Worm (Caenorhabditis elegans) whole organism, L2 larva: ENCODE data around the gene srlf-32.
A peak's percentile ranks its signal among the peaks of the same experiment; 100 is the strongest.

Experiments used
- C34F6.9 ChIP-seq: fragments of 150-350 bp; optimal IDR thresholded peaks from 2 replicates; lab custom pipeline; 2014; ENCODE audit warnings: missing biosample characterization, missing genetic modification characterization
- F13H6.1 ChIP-seq: sonication (generic microtip); optimal IDR thresholded peaks from 2 replicates; lab custom pipeline; 2016; ENCODE audit warnings: missing genetic modification characterization, missing compliant biosample characterization
- Y55F3AM.14 ChIP-seq: fragments of 200-800 bp; sonication (Bioruptor generic); optimal IDR thresholded peaks from 2 replicates; lab custom pipeline; 2018; ENCODE audit warnings: mild to moderate bottlenecking, missing genetic modification characterization, missing compliant biosample characterization
- ZK546.5 ChIP-seq: sonication (generic microtip); optimal IDR thresholded peaks from 2 replicates; lab custom pipeline; 2017; ENCODE audit warnings: missing biosample characterization, missing genetic modification characterization
- alr-1 ChIP-seq: fragments of 150-350 bp; optimal IDR thresholded peaks from 2 replicates; lab custom pipeline; 2014; ENCODE audit warnings: missing biosample characterization, missing genetic modification characterization
- ama-1 ChIP-seq: fragments of 150-350 bp; optimal IDR thresholded peaks from 2 replicates; lab custom pipeline; 2018; ENCODE audit warnings: inconsistent platforms
- blmp-1 ChIP-seq: sonication (generic microtip); optimal IDR thresholded peaks from 2 replicates; lab custom pipeline; 2017; ENCODE audit warnings: missing genetic modification characterization, mild to moderate bottlenecking, missing compliant biosample characterization, antibody characterized with exemption, moderate library complexity; ENCODE audit not compliant: insufficient read depth
- ceh-16 ChIP-seq: fragments of 150-350 bp; optimal IDR thresholded peaks from 2 replicates; lab custom pipeline; 2014; ENCODE audit warnings: missing biosample characterization, missing genetic modification characterization
- ceh-82 ChIP-seq: fragments of 150-350 bp; optimal IDR thresholded peaks from 2 replicates; lab custom pipeline; 2014; ENCODE audit warnings: missing biosample characterization, missing genetic modification characterization
- crh-2 ChIP-seq: sonication (generic microtip); optimal IDR thresholded peaks from 2 replicates; lab custom pipeline; 2017; ENCODE audit warnings: missing biosample characterization, missing genetic modification characterization
- dmd-4 ChIP-seq: sonication (generic microtip); optimal IDR thresholded peaks from 2 replicates; lab custom pipeline; 2017; ENCODE audit warnings: missing biosample characterization, missing genetic modification characterization
- egl-27 ChIP-seq: sonication (generic microtip); optimal IDR thresholded peaks from 3 replicates; lab custom pipeline; 2017; ENCODE audit warnings: missing biosample characterization, missing genetic modification reagents, missing genetic modification characterization
- elt-1 ChIP-seq: fragments of 150-350 bp; optimal IDR thresholded peaks from 2 replicates; lab custom pipeline; 2014; ENCODE audit warnings: missing biosample characterization, missing genetic modification characterization
- elt-3 ChIP-seq: sonication (generic microtip); optimal IDR thresholded peaks from 2 replicates; lab custom pipeline; 2017; ENCODE audit warnings: missing biosample characterization, missing genetic modification characterization
- fos-1 ChIP-seq: fragments of 150-350 bp; optimal IDR thresholded peaks from 2 replicates; lab custom pipeline; 2014; ENCODE audit warnings: missing biosample characterization, missing genetic modification characterization
- lin-13 ChIP-seq: fragments of 150-350 bp; optimal IDR thresholded peaks from 2 replicates; lab custom pipeline; 2014; ENCODE audit warnings: missing biosample characterization, missing genetic modification reagents, missing genetic modification characterization
- lin-39 ChIP-seq: fragments of 150-350 bp; optimal IDR thresholded peaks from 2 replicates; lab custom pipeline; 2014; ENCODE audit warnings: missing biosample characterization, missing genetic modification reagents, missing genetic modification characterization
- lsy-2 ChIP-seq, 2 experiments: fragments of 150-350 bp in 1 of 2; sonication (generic microtip) in 1 of 2; optimal IDR thresholded peaks; 2 replicates each; lab custom pipeline; 2014 to 2017; ENCODE audit warnings: missing biosample characterization in 2 of 2, missing genetic modification characterization in 2 of 2
- mab-5 ChIP-seq: fragments of 150-350 bp; optimal IDR thresholded peaks from 2 replicates; lab custom pipeline; 2014; ENCODE audit warnings: missing biosample characterization, missing genetic modification characterization
- mbf-1 ChIP-seq: sonication (generic microtip); optimal IDR thresholded peaks from 2 replicates; lab custom pipeline; 2017; ENCODE audit warnings: missing biosample characterization, missing genetic modification characterization
- mdl-1 ChIP-seq, 2 experiments: fragments of 150-350 bp in 1 of 2; sonication (generic microtip) in 1 of 2; optimal IDR thresholded peaks; 2 replicates each; lab custom pipeline; 2017; ENCODE audit warnings: missing biosample characterization in 2 of 2, missing genetic modification characterization in 2 of 2
- nhr-11 ChIP-seq: fragments of 150-350 bp; optimal IDR thresholded peaks from 2 replicates; lab custom pipeline; 2014; ENCODE audit warnings: missing biosample characterization, missing genetic modification characterization
- nhr-12 ChIP-seq: fragments of 150-350 bp; optimal IDR thresholded peaks from 2 replicates; lab custom pipeline; 2014; ENCODE audit warnings: missing biosample characterization, missing genetic modification characterization
- nhr-21 ChIP-seq: fragments of 150-350 bp; optimal IDR thresholded peaks from 2 replicates; lab custom pipeline; 2014; ENCODE audit warnings: missing biosample characterization, missing genetic modification characterization
- nhr-237 ChIP-seq: fragments of 150-350 bp; optimal IDR thresholded peaks from 2 replicates; lab custom pipeline; 2014; ENCODE audit warnings: missing biosample characterization, missing genetic modification characterization
- nhr-77 ChIP-seq: fragments of 150-350 bp; optimal IDR thresholded peaks from 2 replicates; lab custom pipeline; 2014; ENCODE audit warnings: missing biosample characterization, missing genetic modification characterization
- peb-1 ChIP-seq: fragments of 150-350 bp; optimal IDR thresholded peaks from 2 replicates; lab custom pipeline; 2014; ENCODE audit warnings: missing biosample characterization, missing genetic modification characterization
- sma-3 ChIP-seq: sonication (generic microtip); optimal IDR thresholded peaks from 2 replicates; lab custom pipeline; 2016; ENCODE audit warnings: missing genetic modification reagents, missing genetic modification characterization, missing compliant biosample characterization
- sma-9 ChIP-seq, 2 experiments: fragments of 150-350 bp in 1 of 2; sonication (generic microtip) in 1 of 2; optimal IDR thresholded peaks; 2 replicates each; lab custom pipeline; 2014 to 2016; ENCODE audit warnings: missing genetic modification characterization in 2 of 2, mild to moderate bottlenecking in 1 of 2, missing biosample characterization in 1 of 2, missing compliant biosample characterization in 1 of 2, missing genetic modification reagents in 1 of 2, moderate library complexity in 1 of 2
- snpc-4 ChIP-seq: fragments of 150-350 bp; optimal IDR thresholded peaks from 2 replicates; lab custom pipeline; 2014; ENCODE audit warnings: missing biosample characterization, missing genetic modification characterization
- unc-39 ChIP-seq: fragments of 150-350 bp; optimal IDR thresholded peaks from 2 replicates; lab custom pipeline; 2014; ENCODE audit warnings: missing biosample characterization, missing genetic modification characterization
- unc-55 ChIP-seq: fragments of 150-350 bp; sonication (generic microtip); optimal IDR thresholded peaks from 3 replicates; lab custom pipeline; 2014; ENCODE audit warnings: missing biosample characterization, missing genetic modification reagents, missing genetic modification characterization
- zag-1 ChIP-seq: fragments of 150-350 bp; optimal IDR thresholded peaks from 2 replicates; lab custom pipeline; 2014; ENCODE audit warnings: missing biosample characterization, missing genetic modification characterization
- ztf-11 ChIP-seq: sonication (generic microtip); optimal IDR thresholded peaks from 2 replicates; lab custom pipeline; 2017; ENCODE audit warnings: missing biosample characterization, missing genetic modification characterization

The srlf-32 gene

ce11 chrIV:11883478-11883877 lies 42.3 kb upstream of the srlf-32 start:
- peak; percentile 9 for TF ChIP-seq fos-1 (tag; lab: Kevin White, UChicago)
- TF ChIP-seq sma-9 (GFP tag; optimal IDR thresholded peaks at IDR 0.05; lab: Kevin White, UChicago), result peak; percentile 15
- TF ChIP-seq sma-9 (tag; optimal IDR thresholded peaks at IDR 0.05; lab: Kevin White, UChicago), result no peak
- TF ChIP-seq lsy-2 (tag; optimal IDR thresholded peaks at IDR 0.05; lab: Kevin White, UChicago), result no peak
- TF ChIP-seq nhr-21 (tag; lab: Kevin White, UChicago), result peak; percentile 48
- no peak for TF ChIP-seq dmd-4
- TF ChIP-seq mbf-1 (tag; lab: Kevin White, UChicago), result no peak
- no peak for TF ChIP-seq sma-3 (GFP tag; lab: Kevin White, UChicago)
- no peak for TF ChIP-seq ama-1 (lab: Kevin White, UChicago)
- TF ChIP-seq ceh-16 (tag; lab: Kevin White, UChicago), result no peak
- TF ChIP-seq blmp-1, result peak; percentile 62
- TF ChIP-seq C34F6.9 (tag; lab: Kevin White, UChicago), result no peak

DNA sequence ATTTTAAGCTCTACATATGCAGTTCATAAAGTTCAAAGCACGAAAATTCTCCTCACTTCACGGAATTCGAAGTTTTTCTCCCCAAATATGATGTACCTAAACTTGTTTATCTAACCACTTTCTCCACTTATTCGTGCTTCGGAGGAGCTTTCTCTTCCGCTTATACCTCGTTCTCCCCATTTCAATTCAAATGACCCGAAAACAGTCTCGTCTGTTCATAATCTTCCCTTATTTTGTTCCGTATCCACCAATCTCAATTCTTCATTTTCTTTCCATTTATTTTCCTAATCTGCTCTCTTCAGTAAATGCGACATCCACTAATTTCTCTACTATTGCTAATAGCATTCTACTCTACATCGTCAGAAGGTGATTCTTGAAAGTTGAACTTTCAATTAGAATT lies 40.5 kb upstream of the srlf-32 start, which contains the start of gene let-653:
Gene let-653 (plus strand): TSS at position 301 of the 400 bp plus-strand sequence.
- no peak for TF ChIP-seq lin-39
- TF ChIP-seq lsy-2 (tag; optimal IDR thresholded peaks at IDR 0.05; lab: Kevin White, UChicago), result no peak
- no peak for TF ChIP-seq elt-1 (tag; lab: Kevin White, UChicago)
- TF ChIP-seq unc-55 (GFP tag; lab: Kevin White, UChicago), result no peak
- no peak for TF ChIP-seq snpc-4 (tag; lab: Kevin White, UChicago)
- TF ChIP-seq zag-1 (tag; lab: Kevin White, UChicago), result no peak
- no peak for TF ChIP-seq ceh-82 (tag; lab: Kevin White, UChicago)
- no peak for TF ChIP-seq blmp-1

DNA sequence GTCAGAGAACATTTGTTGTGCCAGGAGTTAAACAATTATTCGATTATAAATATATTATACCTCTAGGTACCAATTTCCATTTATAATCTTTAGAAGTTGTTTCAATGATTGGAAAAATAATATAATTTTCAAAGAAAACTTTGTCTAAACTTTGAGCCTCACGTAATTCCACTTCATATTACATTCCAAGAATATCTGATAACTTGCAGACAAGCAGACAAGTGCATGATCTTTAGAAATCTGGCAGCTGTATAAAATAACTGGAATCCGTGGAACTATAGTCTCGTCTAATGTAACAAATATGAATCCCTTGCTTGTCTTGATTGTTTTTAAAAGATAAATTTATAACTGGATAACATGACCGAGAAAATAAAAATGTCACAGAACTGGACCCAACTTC lies 33.3 kb upstream of the srlf-32 start:
- TF ChIP-seq egl-27 (tag; lab: Kevin White, UChicago) (no peak), zag-1 (tag; lab: Kevin White, UChicago) (no peak), ZK546.5 (tag; lab: Kevin White, UChicago) (no peak), C34F6.9 (tag; lab: Kevin White, UChicago) (no peak), sma-3 (GFP tag; lab: Kevin White, UChicago) (no peak), dmd-4 (no peak), nhr-11 (tag; lab: Kevin White, UChicago) (no peak), mdl-1 (tag; optimal IDR thresholded peaks at IDR 0.05; lab: Kevin White, UChicago) (no peak), mab-5 (tag; lab: Kevin White, UChicago) (no peak), peb-1 (no peak), fos-1 (tag; lab: Kevin White, UChicago) (no peak), lsy-2 (tag; optimal IDR thresholded peaks at IDR 0.05; lab: Kevin White, UChicago) (no peak), snpc-4 (tag; lab: Kevin White, UChicago) (no peak), ceh-82 (tag; lab: Kevin White, UChicago) (no peak), ceh-16 (tag; lab: Kevin White, UChicago) (no peak), nhr-77 (no peak), alr-1 (tag; lab: Kevin White, UChicago) (no peak), nhr-237 (tag; lab: Kevin White, UChicago) (no peak), elt-3 (tag; lab: Kevin White, UChicago) (no peak)

- TF ChIP-seq Y55F3AM.14 (GFP tag; lab: Kevin White, UChicago) (no peak), nhr-12 (tag; lab: Kevin White, UChicago) (no peak), ztf-11 (tag; lab: Kevin White, UChicago) (no peak), unc-39 (tag; lab: Kevin White, UChicago) (no peak), mbf-1 (tag; lab: Kevin White, UChicago) (no peak), nhr-21 (tag; lab: Kevin White, UChicago) (no peak), ZK546.5 (tag; lab: Kevin White, UChicago) (no peak), lin-13 (no peak), ama-1 (lab: Kevin White, UChicago) (no peak), blmp-1 (no peak), lsy-2 (tag; optimal IDR thresholded peaks at IDR 0.05; lab: Kevin White, UChicago) (no peak), F13H6.1 (tag; lab: Kevin White, UChicago) (no peak), ceh-82 (tag; lab: Kevin White, UChicago) (no peak), egl-27 (tag; lab: Kevin White, UChicago) (no peak), crh-2 (no peak), unc-55 (GFP tag; lab: Kevin White, UChicago) (no peak)
Measured at ce11 chrIV:11893336-11893735, 32.5 kb upstream of the srlf-32 start.
